Worm (Caenorhabditis elegans) whole organism, L2 larva: ENCODE results near the gene W08G11.5.

Source experiments
- elt-3 ChIP-seq: sonication (generic microtip); optimal IDR thresholded peaks from 2 replicates; lab custom pipeline; 2017; ENCODE audit warnings: missing biosample characterization, missing genetic modification characterization
- nhr-6 ChIP-seq: fragments of 150-350 bp; optimal IDR thresholded peaks from 2 replicates; lab custom pipeline; 2014; ENCODE audit warnings: missing biosample characterization, missing genetic modification characterization

ce11 chrV:16352282-16352681 is 6.0 kb upstream of the W08G11.5 start:
- TF ChIP-seq nhr-6 (tag; lab: Kevin White, UChicago) (no peak), elt-3 (tag; lab: Kevin White, UChicago) (no peak)
